Fruit fly (Drosophila melanogaster): Measurements from ENCODE around the gene Spn77Ba.

DNA sequence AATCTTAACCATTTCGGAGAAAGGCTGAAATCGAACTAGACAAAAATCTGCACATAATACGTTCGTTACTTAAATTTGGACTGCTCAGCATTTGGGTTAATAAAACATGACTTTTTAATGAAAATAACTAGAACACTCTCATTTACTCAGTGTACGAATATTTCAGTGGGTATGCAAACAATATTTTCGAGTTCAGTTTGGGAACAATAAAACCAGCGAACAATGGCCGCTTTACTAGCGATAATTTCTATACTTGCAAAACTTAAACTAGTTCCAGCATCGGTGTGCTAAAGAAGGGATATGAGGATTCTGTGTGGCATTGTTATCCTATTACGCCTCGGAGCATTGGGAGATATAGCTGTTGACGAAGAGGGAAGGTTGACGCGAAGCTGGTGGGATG lies 41.2 kb downstream of the Spn77Ba start, which contains the start of gene CG5665:
- TF ChIP-seq CG9139 (GFP tag; optimal IDR thresholded peaks at IDR 0.05): no peak
- TF ChIP-seq ss (GFP tag; optimal IDR thresholded peaks at IDR 0.05): no peak
- TF ChIP-seq CG3919 (GFP tag; optimal IDR thresholded peaks at IDR 0.05): no peak
- TF ChIP-seq CG32006 (GFP tag; optimal IDR thresholded peaks at IDR 0.05): no peak
- no peak for TF ChIP-seq CG8319 (GFP tag; optimal IDR thresholded peaks at IDR 0.05)
- TF ChIP-seq CG15336 (GFP tag; IDR thresholded peaks at IDR 0.05): no peak

Data from whole organism, prepupa.